Worm (Caenorhabditis elegans): ENCODE results near the gene str-150.

DNA sequence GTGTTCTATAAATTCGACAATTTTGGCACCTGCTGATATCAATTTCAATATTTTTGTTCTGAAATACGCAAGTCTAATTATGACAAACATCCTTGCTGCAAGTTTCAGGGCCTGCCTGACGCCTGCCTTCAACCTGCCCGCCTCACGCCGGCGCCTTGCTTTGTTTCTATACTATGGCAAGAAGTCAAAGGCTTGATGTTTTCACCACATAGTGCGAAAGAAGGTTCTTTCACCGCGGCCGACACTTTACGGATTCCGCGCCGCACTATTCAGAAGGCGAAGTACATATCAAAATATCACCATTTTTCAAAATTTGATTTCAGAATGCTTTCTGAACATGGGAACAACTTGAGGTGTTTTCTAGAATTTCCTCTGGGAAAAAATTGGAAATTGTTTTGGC lies 6.4 kb downstream of the str-150 start:
- no peak for TF ChIP-seq scrt-1 (GFP tag; IDR thresholded peaks at IDR 0.05)
- TF ChIP-seq flt-1 (GFP tag; IDR thresholded peaks at IDR 0.05) = no peak
